Fruit fly (Drosophila melanogaster) whole organism, pupa: ENCODE measurements around the gene Uck.

Experiments
- CG10348 ChIP-seq: fragments of 200-800 bp; sonication (Bioruptor generic); IDR thresholded peaks from 2 replicates; pipeline ENCODE4 v1.3.6; 2022; ENCODE audit warnings: missing biosample characterization, missing genetic modification characterization
- CG12605 ChIP-seq: fragments of 200-800 bp; sonication (Bioruptor generic); IDR thresholded peaks from 2 replicates; pipeline ENCODE4 v1.3.6; 2022; ENCODE audit warnings: missing biosample characterization, missing genetic modification characterization
- CG13204 ChIP-seq: fragments of 200-800 bp; sonication (Bioruptor generic); optimal IDR thresholded peaks from 2 replicates; lab custom pipeline; 2018; ENCODE audit warnings: missing biosample characterization, mild to moderate bottlenecking, missing genetic modification characterization, moderate library complexity
- CG14655 ChIP-seq: fragments of 200-800 bp; sonication (Bioruptor generic); optimal IDR thresholded peaks from 3 replicates; lab custom pipeline; 2017; ENCODE audit warnings: mild to moderate bottlenecking, missing biosample characterization, missing genetic modification reagents, missing genetic modification characterization
- CG15710 ChIP-seq: fragments of 200-800 bp; sonication (Bioruptor generic); optimal IDR thresholded peaks from 2 replicates; lab custom pipeline; 2018; ENCODE audit warnings: missing biosample characterization, mild to moderate bottlenecking, missing genetic modification characterization, moderate library complexity
- CG17806 ChIP-seq: fragments of 200-800 bp; sonication (Bioruptor generic); optimal IDR thresholded peaks from 2 replicates; lab custom pipeline; 2018; ENCODE audit warnings: missing biosample characterization, mild to moderate bottlenecking, missing genetic modification characterization, moderate library complexity
- CG32121 ChIP-seq: fragments of 200-800 bp; sonication (Bioruptor generic); IDR thresholded peaks from 2 replicates; pipeline ENCODE4 v1.3.6; 2022; ENCODE audit warnings: missing biosample characterization, missing genetic modification characterization
- CG34367 ChIP-seq: fragments of 200-800 bp; sonication (Bioruptor generic); optimal IDR thresholded peaks from 2 replicates; lab custom pipeline; 2018; ENCODE audit warnings: missing biosample characterization, mild to moderate bottlenecking, missing genetic modification characterization
- CG4496 ChIP-seq: fragments of 200-800 bp; sonication (Bioruptor generic); IDR thresholded peaks from 3 replicates; pipeline ENCODE4 v1.3.6; 2022; ENCODE audit warnings: missing biosample characterization, missing genetic modification characterization
- CG8159 ChIP-seq: fragments of 200-800 bp; sonication (Bioruptor generic); optimal IDR thresholded peaks from 3 replicates; lab custom pipeline; 2018; ENCODE audit warnings: missing biosample characterization, mild to moderate bottlenecking, missing genetic modification characterization, moderate library complexity
- CG8301 ChIP-seq: fragments of 200-800 bp; sonication (Bioruptor generic); optimal IDR thresholded peaks from 2 replicates; lab custom pipeline; 2018; ENCODE audit warnings: missing biosample characterization, mild to moderate bottlenecking, missing genetic modification characterization
- CG9948 ChIP-seq: fragments of 200-800 bp; sonication (Bioruptor generic); optimal IDR thresholded peaks from 2 replicates; lab custom pipeline; 2018; ENCODE audit warnings: missing biosample characterization, mild to moderate bottlenecking, missing genetic modification characterization, moderate library complexity
- D1 ChIP-seq: fragments of 200-800 bp; sonication (Bioruptor generic); optimal IDR thresholded peaks from 2 replicates; lab custom pipeline; 2018; ENCODE audit warnings: missing biosample characterization, mild to moderate bottlenecking, missing genetic modification characterization, moderate library complexity
- EcR ChIP-seq: fragments of 200-800 bp; sonication (Bioruptor generic); optimal IDR thresholded peaks from 3 replicates; lab custom pipeline; 2019; ENCODE audit warnings: missing biosample characterization, missing genetic modification characterization, mild to moderate bottlenecking, moderate library complexity, missing genetic modification reagents
- Ets98B ChIP-seq: fragments of 200-800 bp; sonication (Bioruptor generic); IDR thresholded peaks from 2 replicates; pipeline ENCODE4 v1.3.6; 2022; ENCODE audit warnings: missing biosample characterization, missing genetic modification characterization
- Pif1A ChIP-seq: fragments of 200-800 bp; sonication (Bioruptor generic); optimal IDR thresholded peaks from 3 replicates; lab custom pipeline; 2016; ENCODE audit warnings: missing biosample characterization, missing genetic modification characterization
- Pif1B ChIP-seq: fragments of 200-800 bp; sonication (Bioruptor generic); optimal IDR thresholded peaks from 3 replicates; lab custom pipeline; 2016; ENCODE audit warnings: missing biosample characterization, missing genetic modification characterization
- Snoo ChIP-seq: fragments of 200-800 bp; sonication (Bioruptor generic); optimal IDR thresholded peaks from 3 replicates; lab custom pipeline; 2017; ENCODE audit warnings: missing biosample characterization, mild to moderate bottlenecking, missing genetic modification characterization, inconsistent platforms
- fd96Ca ChIP-seq: fragments of 200-800 bp; sonication (Bioruptor generic); IDR thresholded peaks from 3 replicates; pipeline ENCODE4 v1.3.6; 2022; ENCODE audit warnings: missing biosample characterization, missing genetic modification characterization
- gl ChIP-seq: fragments of 200-800 bp; sonication (Bioruptor generic); optimal IDR thresholded peaks from 2 replicates; lab custom pipeline; 2018; ENCODE audit warnings: missing biosample characterization, mild to moderate bottlenecking, missing genetic modification characterization
- rn ChIP-seq: fragments of 200-800 bp; sonication (Bioruptor generic); IDR thresholded peaks from 2 replicates; pipeline ENCODE4 v1.3.6; 2022; ENCODE audit warnings: missing biosample characterization, missing genetic modification characterization

Gene Uck

dm6 chr3R:24301520-24301919 is 11.5 kb downstream of the Uck start:
- no peak for TF ChIP-seq CG34367 (tag; lab: Kevin White, UChicago)
- peak; percentile 31 for TF ChIP-seq CG15710 (tag; lab: Kevin White, UChicago)
- TF ChIP-seq CG12605 (GFP tag; lab: Robert Waterston, UW) = no peak
- TF ChIP-seq Snoo (tag; lab: Kevin White, UChicago) = no peak
- no peak for TF ChIP-seq fd96Ca (GFP tag; lab: Robert Waterston, UW)
- TF ChIP-seq CG14655 (GFP tag; lab: Kevin White, UChicago) = no peak
- no peak for TF ChIP-seq gl (tag; lab: Kevin White, UChicago)
- no peak for TF ChIP-seq EcR (GFP tag; lab: Kevin White, UChicago)
- TF ChIP-seq CG8301 (tag; lab: Kevin White, UChicago) = peak; percentile 1
- TF ChIP-seq CG4496 = peak; percentile 72; the same call in 2 of the 3 replicates
- peak; percentile 37 for TF ChIP-seq CG9948 (tag; lab: Kevin White, UChicago)
- TF ChIP-seq Pif1A (GFP tag; lab: Kevin White, UChicago) = peak; percentile 24
- TF ChIP-seq Pif1B (GFP tag; lab: Kevin White, UChicago) = no peak
- no peak for TF ChIP-seq D1 (tag; lab: Kevin White, UChicago)
- TF ChIP-seq rn (GFP tag; lab: Robert Waterston, UW) = no peak
- peak; percentile 16; the same call in 1 of the 2 replicates for TF ChIP-seq Ets98B
- 0 out of 2 replicates have a peak, but pooled peaks have one; percentile 37 for TF ChIP-seq CG32121 (GFP tag; lab: Robert Waterston, UW)
- peak; percentile 21 for TF ChIP-seq CG17806 (tag; lab: Kevin White, UChicago)
- no peak for TF ChIP-seq CG13204 (GFP tag; lab: Kevin White, UChicago)
- no peak for TF ChIP-seq CG8159 (tag; lab: Kevin White, UChicago)
- TF ChIP-seq CG10348 (GFP tag; lab: Robert Waterston, UW) = no peak

- no peak for TF ChIP-seq CG12605 (GFP tag; lab: Robert Waterston, UW)
- no peak for TF ChIP-seq CG17806 (tag; lab: Kevin White, UChicago)
- TF ChIP-seq fd96Ca (GFP tag; lab: Robert Waterston, UW) = no peak
- no peak for TF ChIP-seq CG32121 (GFP tag; lab: Robert Waterston, UW)
- no peak for TF ChIP-seq Snoo (tag; lab: Kevin White, UChicago)
- TF ChIP-seq gl (tag; lab: Kevin White, UChicago) = no peak
Measured at dm6 chr3R:24303060-24303459, 13.1 kb downstream of the Uck start.

DNA sequence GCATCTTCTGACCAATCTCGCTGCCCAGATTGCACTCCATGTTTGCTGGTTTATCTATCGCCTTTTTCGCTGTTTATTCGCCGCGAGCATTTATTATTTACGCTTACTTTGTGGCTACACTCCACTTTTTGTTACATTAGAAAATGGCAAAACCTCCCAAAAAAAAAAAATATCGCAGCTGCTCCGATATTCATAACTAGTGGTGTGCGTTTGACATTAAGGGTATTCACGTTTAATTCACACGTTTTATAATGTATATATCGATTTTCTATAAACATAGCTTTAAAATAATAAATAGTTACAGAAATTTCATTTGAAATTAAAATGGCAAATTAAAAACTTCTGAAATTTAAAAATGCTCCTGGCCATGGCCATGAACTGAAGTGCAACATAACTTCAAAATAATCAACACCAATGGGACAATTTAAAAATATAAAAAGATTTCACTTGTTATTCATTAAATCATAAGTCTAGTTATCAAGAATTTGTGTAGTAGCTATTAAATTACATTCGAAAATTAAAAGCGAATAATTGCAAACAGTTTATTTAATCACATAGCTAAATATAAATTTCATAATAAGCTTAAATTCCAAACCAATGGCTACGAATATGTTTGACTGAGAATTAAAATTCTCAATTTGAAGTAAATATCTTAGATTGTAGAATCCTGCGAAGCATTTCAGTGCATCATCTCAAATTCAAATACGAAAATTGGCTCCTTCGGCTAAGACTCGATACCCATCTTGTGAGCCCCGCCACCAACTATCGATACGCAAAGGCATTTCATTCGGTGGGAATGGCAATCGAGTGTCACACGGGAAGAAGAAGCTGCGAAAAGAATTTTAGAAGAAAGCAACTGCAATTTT is 28.5 kb downstream of the Uck start, which contains the start of the genes Nab2 and BRWD3:
Gene Nab2, minus strand, starts transcription at position 203 of the 866 bp plus-strand sequence.
Gene BRWD3, plus strand, starts transcription at position 784 of the 866 bp plus-strand sequence.
- TF ChIP-seq CG4496 (0 out of 3 replicates have a peak, but pooled peaks have one; percentile 8), rn (GFP tag; lab: Robert Waterston, UW) (peak; percentile 20; the same call in 1 of the 2 replicates), Ets98B (no peak; the same call in none of the 2 replicates), Pif1A (GFP tag; lab: Kevin White, UChicago) (no peak), CG13204 (GFP tag; lab: Kevin White, UChicago) (no peak), fd96Ca (GFP tag; lab: Robert Waterston, UW) (peak; percentile 21; the same call in 1 of the 3 replicates), CG34367 (tag; lab: Kevin White, UChicago) (no peak), CG8159 (tag; lab: Kevin White, UChicago) (peak; percentile 15), CG12605 (GFP tag; lab: Robert Waterston, UW) (peak; percentile 8; the same call in 1 of the 2 replicates), CG32121 (GFP tag; lab: Robert Waterston, UW) (0 out of 2 replicates have a peak, but pooled peaks have one; percentile 50)

DNA sequence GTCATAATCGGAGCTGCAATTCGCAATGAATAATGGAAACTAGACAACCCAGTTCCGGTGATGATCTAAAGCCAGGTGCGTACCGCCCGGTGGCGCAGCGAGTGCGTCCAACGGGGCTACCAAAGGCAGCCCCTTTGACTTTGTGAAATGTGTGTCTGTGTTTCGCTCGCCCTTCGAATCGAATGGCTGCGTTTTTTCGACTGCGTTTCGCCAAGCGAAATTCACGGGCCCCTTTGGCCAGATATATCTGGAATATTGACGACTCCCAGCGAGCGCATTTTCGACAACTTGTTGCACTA is 29.1 kb downstream of the Uck start:
- TF ChIP-seq CG17806 (tag; lab: Kevin White, UChicago) (no peak), Pif1B (GFP tag; lab: Kevin White, UChicago) (no peak), CG15710 (tag; lab: Kevin White, UChicago) (no peak), D1 (tag; lab: Kevin White, UChicago) (no peak), CG32121 (GFP tag; lab: Robert Waterston, UW) (no peak), CG13204 (GFP tag; lab: Kevin White, UChicago) (no peak), CG9948 (tag; lab: Kevin White, UChicago) (no peak), CG12605 (GFP tag; lab: Robert Waterston, UW) (no peak), CG34367 (tag; lab: Kevin White, UChicago) (no peak), fd96Ca (GFP tag; lab: Robert Waterston, UW) (no peak), gl (tag; lab: Kevin White, UChicago) (no peak), rn (GFP tag; lab: Robert Waterston, UW) (no peak), CG10348 (GFP tag; lab: Robert Waterston, UW) (no peak), CG8301 (tag; lab: Kevin White, UChicago) (no peak)

DNA sequence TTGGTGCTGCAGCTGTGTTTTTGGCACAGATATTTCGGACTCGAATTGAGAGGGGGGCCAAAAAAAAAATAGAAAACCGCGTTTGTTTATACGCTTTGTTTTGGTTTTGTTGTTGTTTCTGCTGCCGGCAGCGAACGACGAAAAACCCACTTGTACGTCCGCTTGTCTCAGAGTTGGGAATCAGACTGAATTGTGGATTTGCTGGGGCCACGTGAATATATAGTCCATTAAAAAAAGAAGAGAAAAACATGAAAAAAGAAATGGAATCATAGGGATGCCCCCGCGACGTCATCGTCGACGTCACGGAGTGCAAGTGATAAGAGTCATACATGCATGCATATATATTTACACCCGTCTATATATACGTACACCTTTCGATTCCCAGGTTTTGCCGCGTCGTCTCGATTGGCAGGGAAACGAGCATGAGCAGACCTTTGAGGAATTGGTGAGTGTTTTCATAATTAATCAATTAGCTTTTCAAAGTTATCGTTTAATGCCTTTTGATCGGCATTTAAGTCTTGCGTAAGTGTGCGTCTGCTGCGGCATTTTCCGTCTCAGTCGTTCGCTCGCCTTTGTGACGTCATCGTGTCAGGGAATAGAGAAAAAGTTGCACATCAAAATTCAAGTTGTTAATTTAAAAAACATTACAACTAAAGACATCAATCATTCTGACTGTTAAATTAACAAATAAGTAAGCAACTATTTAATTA is 29.8 kb downstream of the Uck start:
- TF ChIP-seq CG15710 (tag; lab: Kevin White, UChicago) = peak; percentile 9
- no peak for TF ChIP-seq CG14655 (GFP tag; lab: Kevin White, UChicago)
- TF ChIP-seq CG8159 (tag; lab: Kevin White, UChicago) = no peak
- TF ChIP-seq gl (tag; lab: Kevin White, UChicago) = peak; percentile 39
- TF ChIP-seq CG4496 = 0 out of 3 replicates have a peak, but pooled peaks have one; percentile 15
- TF ChIP-seq CG13204 (GFP tag; lab: Kevin White, UChicago) = no peak
- no peak for TF ChIP-seq Snoo (tag; lab: Kevin White, UChicago)
- TF ChIP-seq EcR (GFP tag; lab: Kevin White, UChicago) = peak; percentile 71
- TF ChIP-seq CG32121 (GFP tag; lab: Robert Waterston, UW) = no peak
- TF ChIP-seq fd96Ca (GFP tag; lab: Robert Waterston, UW) = no peak
- TF ChIP-seq D1 (tag; lab: Kevin White, UChicago) = no peak
- no peak for TF ChIP-seq CG34367 (tag; lab: Kevin White, UChicago)
- TF ChIP-seq Pif1B (GFP tag; lab: Kevin White, UChicago) = no peak
- no peak for TF ChIP-seq CG10348 (GFP tag; lab: Robert Waterston, UW)
- 0 out of 2 replicates have a peak, but pooled peaks have one; percentile 6 for TF ChIP-seq Ets98B
- TF ChIP-seq CG9948 (tag; lab: Kevin White, UChicago) = no peak
- no peak for TF ChIP-seq CG17806 (tag; lab: Kevin White, UChicago)
- no peak for TF ChIP-seq rn (GFP tag; lab: Robert Waterston, UW)
- no peak for TF ChIP-seq Pif1A (GFP tag; lab: Kevin White, UChicago)
- no peak for TF ChIP-seq CG8301 (tag; lab: Kevin White, UChicago)
- TF ChIP-seq CG12605 (GFP tag; lab: Robert Waterston, UW) = peak; percentile 32; the same call in 1 of the 2 replicates
